Worm (Caenorhabditis elegans): ENCODE results near the gene gpcp-1.

Gene gpcp-1

ce11 chrX:3099832-3100231 is 10.6 kb downstream of the gpcp-1 start, which contains the start of gene sec-3 (continued):
- TF ChIP-seq pag-3 (tag; optimal IDR thresholded peaks at IDR 0.05; ENCODE audit: borderline replicate concordance, insufficient read depth) (no peak), fkh-4 (tag; optimal IDR thresholded peaks at IDR 0.05; ENCODE audit: borderline replicate concordance) (peak; percentile 37), lsy-2 (tag; optimal IDR thresholded peaks at IDR 0.05) (peak; percentile 85 to 89), snu-23 (GFP tag; optimal IDR thresholded peaks at IDR 0.05) (peak; percentile 95), ceh-82 (tag; optimal IDR thresholded peaks at IDR 0.05) (peak; percentile 80 to 90 (median 88)), elt-2 (tag; optimal IDR thresholded peaks at IDR 0.05) (peak; percentile 85), ztf-11 (tag; optimal IDR thresholded peaks at IDR 0.05) (peak in 1 of 2 experiments; percentile 51), lin-15B (tag; optimal IDR thresholded peaks at IDR 0.05) (no peak), swsn-7 (tag; optimal IDR thresholded peaks at IDR 0.05) (peak; percentile 92), nhr-12 (tag; optimal IDR thresholded peaks at IDR 0.05) (no peak), vab-15 (tag; optimal IDR thresholded peaks at IDR 0.05) (no peak), zag-1 (tag; optimal IDR thresholded peaks at IDR 0.05) (no peak), Y116A8C.19 (tag; optimal IDR thresholded peaks at IDR 0.05; ENCODE audit: borderline replicate concordance) (no peak), unc-130 (tag; optimal IDR thresholded peaks at IDR 0.05) (peak; percentile 86), elt-3 (tag; optimal IDR thresholded peaks at IDR 0.05) (peak in 3 of 6 experiments; percentile 27 to 91 (median 45)), ceh-90 (tag; optimal IDR thresholded peaks at IDR 0.05) (no peak), sptf-1 (tag; optimal IDR thresholded peaks at IDR 0.05) (no peak), hlh-17 (GFP tag; optimal IDR thresholded peaks at IDR 0.05; ENCODE audit: borderline replicate concordance) (no peak), fkh-10 (GFP tag; optimal IDR thresholded peaks at IDR 0.05) (peak; percentile 43), zip-4 (GFP tag; optimal IDR thresholded peaks at IDR 0.05) (peak; percentile 62), nhr-77 (tag; optimal IDR thresholded peaks at IDR 0.05) (peak; percentile 81), ama-1 (optimal IDR thresholded peaks at IDR 0.05) (peak; percentile 29), blmp-1 (tag; optimal IDR thresholded peaks at IDR 0.05) (peak; percentile 77), C34B4.2 (tag; optimal IDR thresholded peaks at IDR 0.05) (no peak), nhr-19 (GFP tag; conservative IDR thresholded peaks at IDR 0.05) (peak; percentile 86), unc-30 (tag; optimal IDR thresholded peaks at IDR 0.05) (no peak), skn-1 (tag; optimal IDR thresholded peaks at IDR 0.05) (peak; percentile 64), unc-62 (GFP tag; optimal IDR thresholded peaks at IDR 0.05) (no peak), C16A3.4 (tag; optimal IDR thresholded peaks at IDR 0.05) (peak; percentile 91), F16B12.6 (tag; optimal IDR thresholded peaks at IDR 0.05) (peak; percentile 60), grh-1 (GFP tag; IDR thresholded peaks at IDR 0.05) (peak; percentile 70), lin-35 (GFP tag; optimal IDR thresholded peaks at IDR 0.05) (peak; percentile 74 to 89), nhr-85 (tag) (peak; percentile 88), unc-98 (GFP tag; IDR thresholded peaks at IDR 0.05) (no peak), rnt-1 (tag; optimal IDR thresholded peaks at IDR 0.05) (peak; percentile 94), hpl-2 (GFP tag; optimal IDR thresholded peaks at IDR 0.05) (peak; percentile 48), nhr-47 (tag; optimal IDR thresholded peaks at IDR 0.05) (peak; percentile 92), mep-1 (tag; optimal IDR thresholded peaks at IDR 0.05) (peak; percentile 96), fos-1 (tag; optimal IDR thresholded peaks at IDR 0.05) (peak; percentile 79), unc-86 (tag; optimal IDR thresholded peaks at IDR 0.05) (peak; percentile 81), snpc-4 (tag; optimal IDR thresholded peaks at IDR 0.05) (peak; percentile 83), ceh-63 (GFP tag; optimal IDR thresholded peaks at IDR 0.05) (no peak), ceh-8 (GFP tag; optimal IDR thresholded peaks at IDR 0.05) (peak; percentile 66), dpl-1 (GFP tag; optimal IDR thresholded peaks at IDR 0.05) (peak; percentile 67 to 82 (median 80)), alr-1 (tag; optimal IDR thresholded peaks at IDR 0.05; ENCODE audit: borderline replicate concordance) (no peak), mab-9 (GFP tag; IDR thresholded peaks at IDR 0.05) (peak; percentile 54; the same call in 1 of the 2 replicates), efl-1 (optimal IDR thresholded peaks at IDR 0.05) (peak; percentile 75 to 79), efl-1 (GFP tag; optimal IDR thresholded peaks at IDR 0.05 in 1 of 2) (peak; percentile 64 to 96), egl-27 (tag; optimal IDR thresholded peaks at IDR 0.05) (no peak), mdl-1 (tag; optimal IDR thresholded peaks at IDR 0.05) (peak in 1 of 2 experiments; percentile 76), nhr-90 (tag; optimal IDR thresholded peaks at IDR 0.05; ENCODE audit: poor library complexity) (peak; percentile 94), ces-1 (GFP tag; optimal IDR thresholded peaks at IDR 0.05) (no peak)

Data from whole organism, L1 larva.